In the genomic region with DNA sequence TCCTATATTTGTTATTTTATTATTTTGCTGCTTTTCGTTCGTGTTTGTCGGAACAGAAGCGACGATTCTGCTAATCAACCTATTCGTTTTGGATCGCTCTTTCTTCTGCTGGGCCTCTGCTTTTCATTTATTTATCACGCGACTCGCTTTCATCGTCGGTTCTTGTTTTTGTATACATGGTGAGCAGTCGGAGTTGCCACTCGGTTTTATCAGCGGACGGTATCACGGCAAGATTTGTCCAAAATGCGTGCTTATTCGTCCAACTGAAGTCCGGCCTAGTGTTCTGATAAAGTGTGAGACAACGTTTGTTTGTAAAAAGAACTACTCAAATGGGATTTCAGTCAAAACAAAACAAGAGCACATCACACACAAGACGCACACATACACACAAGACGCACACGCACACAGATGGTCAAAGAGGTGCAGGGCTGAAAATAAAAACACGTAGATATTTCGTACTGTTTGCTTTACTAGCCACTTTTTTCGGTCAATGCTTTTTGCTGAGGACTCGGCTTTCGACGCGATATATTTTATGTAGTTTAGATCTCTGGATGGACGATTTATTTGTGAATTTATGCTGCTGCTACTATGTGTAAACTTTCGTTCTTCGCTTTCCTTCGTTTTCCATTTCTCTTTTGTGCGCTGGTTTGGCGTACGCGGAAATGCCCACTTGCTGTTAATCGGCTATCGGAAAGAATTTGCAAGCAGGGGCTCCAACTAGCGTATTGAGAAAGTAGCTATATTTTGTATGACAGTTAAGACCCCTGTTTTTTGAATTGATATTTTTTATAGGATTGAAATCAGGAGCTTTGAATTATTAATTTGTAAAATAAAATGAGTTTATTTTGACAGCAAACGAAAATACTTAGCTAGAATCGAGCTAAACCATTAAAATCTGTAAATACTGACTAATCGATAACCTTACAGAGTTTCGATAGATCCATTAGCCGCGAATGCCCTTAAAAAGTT, we compare ENCODE assay signal across 5 fruit fly cellular contexts.
A peak's percentile ranks its signal among the peaks of the same experiment; 100 is the strongest.
TF ChIP-seq lines count a peak whose summit lies in the region.

twin (minus strand) TSS at position 632 of the 969 bp plus-strand sequence.

TF ChIP-seq in whole organism, adult, 20 proteins besides CTCF, POLR2A, EP300 and RAD21 (continued from another document):
- peak; percentile 93 for TF ChIP-seq kay (GFP tag; lab: Kevin White, UChicago; ENCODE audit: borderline replicate concordance)
- TF ChIP-seq Clk (GFP tag; optimal IDR thresholded peaks at IDR 0.05; lab: Kevin White, UChicago): no peak
- TF ChIP-seq toe (GFP tag; optimal IDR thresholded peaks at IDR 0.05; lab: Kevin White, UChicago): peak; percentile 72
- no peak for TF ChIP-seq CG7045 (GFP tag; optimal IDR thresholded peaks at IDR 0.05; lab: Kevin White, UChicago)
- TF ChIP-seq CG14711 (tag; optimal IDR thresholded peaks at IDR 0.05; lab: Kevin White, UChicago): peak; percentile 51

TF ChIP-seq in whole organism, embryonic, 481 proteins besides CTCF, POLR2A, EP300 and RAD21 (continued from another document and continues in another):
- TF ChIP-seq eve (GFP tag; optimal IDR thresholded peaks at IDR 0.05; lab: Kevin White, UChicago) (no peak), CG11504 (tag; optimal IDR thresholded peaks at IDR 0.05; lab: Kevin White, UChicago) (no peak), CG18476 (GFP tag; optimal IDR thresholded peaks at IDR 0.05; lab: Kevin White, UChicago) (peak; percentile 46), E2f1 (GFP tag; IDR thresholded peaks at IDR 0.05; lab: Robert Waterston, UW) (0 out of 2 replicates have a peak, but pooled peaks have one; percentile 31), gcm (GFP tag; optimal IDR thresholded peaks at IDR 0.05; lab: Kevin White, UChicago) (no peak), Fer2 (tag; optimal IDR thresholded peaks at IDR 0.05; lab: Kevin White, UChicago) (peak; percentile 47), tx (GFP tag; optimal IDR thresholded peaks at IDR 0.05; lab: Kevin White, UChicago) (peak; percentile 72), CG17361 (GFP tag; IDR thresholded peaks at IDR 0.05; lab: Robert Waterston, UW) (peak; percentile 70), run (tag; optimal IDR thresholded peaks at IDR 0.05; lab: Kevin White, UChicago) (no peak), dysf (GFP tag; IDR thresholded peaks at IDR 0.05; lab: Robert Waterston, UW) (peak; percentile 10; the same call in 2 of the 3 replicates), CG2199 (GFP tag; IDR thresholded peaks at IDR 0.05; lab: Robert Waterston, UW) (no peak), CG13894 (tag; optimal IDR thresholded peaks at IDR 0.05; lab: Kevin White, UChicago) (peak; percentile 69), salm (tag; optimal IDR thresholded peaks at IDR 0.05; lab: Kevin White, UChicago) (no peak), Jarid2 (GFP tag; optimal IDR thresholded peaks at IDR 0.05; lab: Kevin White, UChicago) (no peak), Dp (GFP tag; optimal IDR thresholded peaks at IDR 0.05; lab: Kevin White, UChicago) (peak; percentile 72), Doc3 (GFP tag; IDR thresholded peaks at IDR 0.05; lab: Robert Waterston, UW; ENCODE audit: partially characterized antibody) (peak; percentile 63), CG17612 (GFP tag; IDR thresholded peaks at IDR 0.05; lab: Robert Waterston, UW) (no peak), CG12942 (GFP tag; optimal IDR thresholded peaks at IDR 0.05; lab: Kevin White, UChicago) (peak; percentile 16), CG10543 (GFP tag; optimal IDR thresholded peaks at IDR 0.05; lab: Kevin White, UChicago) (peak; percentile 13), CG4820 (GFP tag; optimal IDR thresholded peaks at IDR 0.05; lab: Kevin White, UChicago) (peak; percentile 21), CG8089 (GFP tag; optimal IDR thresholded peaks at IDR 0.05; lab: Kevin White, UChicago) (peak; percentile 42), TFAM (GFP tag; optimal IDR thresholded peaks at IDR 0.05; lab: Kevin White, UChicago) (no peak), twi (tag; optimal IDR thresholded peaks at IDR 0.05; lab: Kevin White, UChicago) (peak; percentile 38), Sry-δ (GFP tag; optimal IDR thresholded peaks at IDR 0.05; lab: Kevin White, UChicago) (peak; percentile 73), row (GFP tag; IDR thresholded peaks at IDR 0.05; lab: Robert Waterston, UW) (peak; percentile 83), CG8765 (GFP tag; IDR thresholded peaks at IDR 0.05; lab: Robert Waterston, UW) (no peak), Bdp1 (GFP tag; optimal IDR thresholded peaks at IDR 0.05; lab: Kevin White, UChicago) (peak; percentile 22), CG11456 (GFP tag; IDR thresholded peaks at IDR 0.05; lab: Robert Waterston, UW) (peak; percentile 63; the same call in 2 of the 3 replicates)

TF ChIP-seq in whole organism, prepupa, 60 proteins besides CTCF, POLR2A, EP300 and RAD21 (continued from another document):
- TF ChIP-seq spab (GFP tag; optimal IDR thresholded peaks at IDR 0.05; lab: Kevin White, UChicago) (no peak), CG6854 (GFP tag; optimal IDR thresholded peaks at IDR 0.05; lab: Kevin White, UChicago) (no peak), vri (GFP tag; optimal IDR thresholded peaks at IDR 0.05; lab: Kevin White, UChicago) (no peak), Eip75B (GFP tag; optimal IDR thresholded peaks at IDR 0.05; lab: Kevin White, UChicago) (peak; percentile 53), Met (GFP tag; optimal IDR thresholded peaks at IDR 0.05; lab: Kevin White, UChicago) (no peak), CG8119 (GFP tag; IDR thresholded peaks at IDR 0.05; lab: Robert Waterston, UW) (no peak; the same call in 2 of the 3 replicates), eg (GFP tag; IDR thresholded peaks at IDR 0.05; lab: Robert Waterston, UW) (peak; percentile 54; the same call in 2 of the 3 replicates), Ets21C (GFP tag; optimal IDR thresholded peaks at IDR 0.05; lab: Kevin White, UChicago) (peak; percentile 51), CG3032 (tag; optimal IDR thresholded peaks at IDR 0.05; lab: Kevin White, UChicago) (peak; percentile 54), OdsH (GFP tag; optimal IDR thresholded peaks at IDR 0.05; lab: Kevin White, UChicago) (peak; percentile 52), salr (GFP tag; optimal IDR thresholded peaks at IDR 0.05; lab: Kevin White, UChicago) (no peak), achi (GFP tag; optimal IDR thresholded peaks at IDR 0.05; lab: Kevin White, UChicago) (peak; percentile 58), fkh (GFP tag; optimal IDR thresholded peaks at IDR 0.05; lab: Kevin White, UChicago) (peak; percentile 59), Gug (GFP tag; IDR thresholded peaks at IDR 0.05; lab: Robert Waterston, UW) (0 out of 2 replicates have a peak, but pooled peaks have one; percentile 29), Sox14 (GFP tag; optimal IDR thresholded peaks at IDR 0.05; lab: Kevin White, UChicago) (peak; percentile 59), dsx (GFP tag; optimal IDR thresholded peaks at IDR 0.05; lab: Kevin White, UChicago; ENCODE audit: poor library complexity, severe bottlenecking) (peak; percentile 49), CG6163 (GFP tag; IDR thresholded peaks at IDR 0.05; lab: Robert Waterston, UW) (peak; percentile 73), acj6 (GFP tag; optimal IDR thresholded peaks at IDR 0.05; lab: Kevin White, UChicago) (peak; percentile 47), CG31627 (GFP tag; optimal IDR thresholded peaks at IDR 0.05; lab: Kevin White, UChicago) (peak; percentile 53), CG6276 (GFP tag; optimal IDR thresholded peaks at IDR 0.05; lab: Kevin White, UChicago) (no peak), CG11294 (GFP tag; IDR thresholded peaks at IDR 0.05; lab: Robert Waterston, UW) (no peak), lz (GFP tag; optimal IDR thresholded peaks at IDR 0.05; lab: Kevin White, UChicago) (peak; percentile 60), CG4318 (GFP tag; optimal IDR thresholded peaks at IDR 0.05; lab: Kevin White, UChicago) (no peak), Eip78C (GFP tag; lab: Kevin White, UChicago) (peak; percentile 72), cyc (GFP tag; optimal IDR thresholded peaks at IDR 0.05; lab: Kevin White, UChicago) (peak; percentile 43), CG6792 (GFP tag; optimal IDR thresholded peaks at IDR 0.05; lab: Kevin White, UChicago) (peak; percentile 15), Hr39 (GFP tag; optimal IDR thresholded peaks at IDR 0.05; lab: Kevin White, UChicago) (peak; percentile 58)

TF ChIP-seq in whole organism, pupa, 21 proteins besides CTCF, POLR2A, EP300 and RAD21 (continued from another document):
- TF ChIP-seq CG17806 (tag; optimal IDR thresholded peaks at IDR 0.05; lab: Kevin White, UChicago) (peak; percentile 13), D1 (tag; optimal IDR thresholded peaks at IDR 0.05; lab: Kevin White, UChicago) (no peak), CG14655 (GFP tag; optimal IDR thresholded peaks at IDR 0.05; lab: Kevin White, UChicago) (no peak), Pif1B (GFP tag; optimal IDR thresholded peaks at IDR 0.05; lab: Kevin White, UChicago) (no peak)

TF ChIP-seq in whole organism, wandering third instar larva, 38 proteins besides CTCF, POLR2A, EP300 and RAD21 (continued from another document):
- TF ChIP-seq Rel (GFP tag; optimal IDR thresholded peaks at IDR 0.05; lab: Kevin White, UChicago) (no peak), Rel (tag; optimal IDR thresholded peaks at IDR 0.05; lab: Kevin White, UChicago) (peak; percentile 7), ey (GFP tag; optimal IDR thresholded peaks at IDR 0.05; lab: Kevin White, UChicago) (peak; percentile 45), Hr78 (GFP tag; optimal IDR thresholded peaks at IDR 0.05; lab: Kevin White, UChicago) (no peak), psq (GFP tag; optimal IDR thresholded peaks at IDR 0.05; lab: Kevin White, UChicago) (peak; percentile 99), usp (GFP tag; optimal IDR thresholded peaks at IDR 0.05; lab: Kevin White, UChicago) (no peak), pan (optimal IDR thresholded peaks at IDR 0.05; lab: Kevin White, UChicago) (no peak), HLH106 (tag; optimal IDR thresholded peaks at IDR 0.05; lab: Kevin White, UChicago) (peak; percentile 62), h (GFP tag; optimal IDR thresholded peaks at IDR 0.05; lab: Kevin White, UChicago) (peak; percentile 74), OdsH (GFP tag; optimal IDR thresholded peaks at IDR 0.05; lab: Kevin White, UChicago) (peak; percentile 16), fru (GFP tag; optimal IDR thresholded peaks at IDR 0.05; lab: Kevin White, UChicago) (peak; percentile 49), sv (GFP tag; optimal IDR thresholded peaks at IDR 0.05; lab: Kevin White, UChicago) (peak; percentile 37), jim (GFP tag; optimal IDR thresholded peaks at IDR 0.05; lab: Kevin White, UChicago) (no peak)
